Worm (Caenorhabditis elegans) whole organism, L4/young adult: ENCODE data around the gene col-131.

ENCODE experiments used
- dao-5 ChIP-seq: sonication (generic microtip); optimal IDR thresholded peaks from 2 replicates; lab custom pipeline; 2016; ENCODE audit warnings: missing genotype, missing genetic modification characterization, moderate library complexity, missing compliant biosample characterization
- him-1 ChIP-seq: sonication (generic microtip); optimal IDR thresholded peaks from 2 replicates; lab custom pipeline; 2016; ENCODE audit warnings: missing genotype, missing genetic modification reagents, missing genetic modification characterization, missing compliant biosample characterization

ce11 chrIV:13116679-13117078 lies 49.6 kb upstream of the col-131 start:
- TF ChIP-seq dao-5 = no peak
- TF ChIP-seq him-1 = no peak
